Worm (Caenorhabditis elegans): ENCODE data around the gene mltn-12.

DNA sequence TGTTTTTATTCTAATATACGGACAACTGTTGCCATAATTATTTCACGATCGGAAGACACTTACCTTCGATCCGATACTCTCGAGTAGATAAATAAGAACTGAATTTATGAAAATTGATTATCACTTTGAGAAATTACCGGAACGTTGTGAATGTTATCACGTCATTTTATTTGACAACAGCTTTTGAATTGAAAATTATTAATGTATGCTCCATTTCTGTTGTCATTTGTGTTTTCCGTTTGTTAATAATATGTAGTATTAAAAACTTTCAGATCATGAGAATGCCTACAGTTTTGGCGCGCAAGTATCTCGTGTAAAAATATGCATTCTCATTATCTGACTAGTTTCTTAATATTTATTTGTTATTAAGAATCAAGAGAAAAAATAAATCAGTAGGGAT lies 41.5 kb downstream of the mltn-12 start, which contains the start of gene C53D6.10:
- no peak for TF ChIP-seq R02D3.7 (tag; optimal IDR thresholded peaks at IDR 0.05)
- no peak for TF ChIP-seq skn-1 (tag; optimal IDR thresholded peaks at IDR 0.05)
- no peak for TF ChIP-seq snpc-4 (tag; optimal IDR thresholded peaks at IDR 0.05)
- no peak for TF ChIP-seq elt-3 (tag; optimal IDR thresholded peaks at IDR 0.05)
- TF ChIP-seq egl-27 (tag; optimal IDR thresholded peaks at IDR 0.05), result no peak
- no peak for TF ChIP-seq gmeb-1 (tag; optimal IDR thresholded peaks at IDR 0.05)
- TF ChIP-seq zag-1 (tag; optimal IDR thresholded peaks at IDR 0.05), result no peak
- no peak for TF ChIP-seq ceh-16 (tag; optimal IDR thresholded peaks at IDR 0.05)
- no peak for TF ChIP-seq mdl-1 (tag; optimal IDR thresholded peaks at IDR 0.05)

Data from whole organism, L2 larva.